Worm (Caenorhabditis elegans) whole organism, young adult: ENCODE measurements around the gene irld-47.

Source experiments
- B0336.3 ChIP-seq: fragments of 200-800 bp; sonication (Bioruptor generic); IDR thresholded peaks from 2 replicates; pipeline ENCODE4 v1.3.6; 2022; ENCODE audit warnings: missing genetic modification characterization, missing compliant biosample characterization
- C06A6.2 ChIP-seq: fragments of 200-800 bp; sonication (Bioruptor generic); conservative IDR thresholded peaks from 2 replicates; pipeline ENCODE4 v1.3.6; 2022; ENCODE audit warnings: missing genetic modification characterization, missing compliant biosample characterization
- C17E4.6 ChIP-seq: fragments of 200-800 bp; sonication (Bioruptor generic); IDR thresholded peaks from 2 replicates; pipeline ENCODE4 v1.3.6; 2022; ENCODE audit warnings: missing genetic modification reagents, missing genetic modification characterization, missing compliant biosample characterization
- D2030.7 ChIP-seq: fragments of 200-800 bp; sonication (Bioruptor generic); IDR thresholded peaks from 2 replicates; pipeline ENCODE4 v1.3.6; 2022; ENCODE audit warnings: missing genetic modification reagents, missing genetic modification characterization, missing compliant biosample characterization
- F23B12.7 ChIP-seq: sonication (generic microtip); optimal IDR thresholded peaks from 2 replicates; lab custom pipeline; 2017; ENCODE audit warnings: missing genetic modification characterization, mild to moderate bottlenecking, missing compliant biosample characterization, antibody characterized with exemption, moderate library complexity; ENCODE audit not compliant: insufficient read depth
- F55B11.4 ChIP-seq: sonication (generic microtip); optimal IDR thresholded peaks from 2 replicates; lab custom pipeline; 2016; ENCODE audit warnings: missing compliant biosample characterization, missing genetic modification characterization, borderline replicate concordance; ENCODE audit not compliant: insufficient read depth
- F57C9.4 ChIP-seq: sonication (generic microtip); optimal IDR thresholded peaks from 2 replicates; lab custom pipeline; 2017; ENCODE audit warnings: mild to moderate bottlenecking, missing genetic modification characterization, missing compliant biosample characterization
- T07F8.4 ChIP-seq: sonication (generic microtip); optimal IDR thresholded peaks from 2 replicates; lab custom pipeline; 2016; ENCODE audit warnings: mild to moderate bottlenecking, missing genetic modification characterization, moderate library complexity, missing compliant biosample characterization
- ZK185.1 ChIP-seq: sonication (generic microtip); optimal IDR thresholded peaks from 2 replicates; lab custom pipeline; 2016; ENCODE audit warnings: mild to moderate bottlenecking, missing genetic modification characterization, missing compliant biosample characterization; ENCODE audit not compliant: poor library complexity, severe bottlenecking
- atf-7 ChIP-seq: sonication (generic microtip); optimal IDR thresholded peaks from 2 replicates; lab custom pipeline; 2017; ENCODE audit warnings: mild to moderate bottlenecking, missing genetic modification characterization, missing compliant biosample characterization
- attf-5 ChIP-seq: fragments of 200-800 bp; sonication (Bioruptor generic); optimal IDR thresholded peaks from 2 replicates; lab custom pipeline; 2018; ENCODE audit warnings: mild to moderate bottlenecking, missing genetic modification characterization, missing compliant biosample characterization
- bed-1 ChIP-seq: fragments of 200-800 bp; sonication (Bioruptor generic); IDR thresholded peaks from 2 replicates; pipeline ENCODE4 v1.3.6; 2022; ENCODE audit warnings: missing genetic modification reagents, missing genetic modification characterization, missing compliant biosample characterization
- cebp-2 ChIP-seq: fragments of 200-800 bp; sonication (Bioruptor generic); IDR thresholded peaks from 2 replicates; pipeline ENCODE4 v1.3.6; 2022; ENCODE audit warnings: missing genetic modification characterization, missing compliant biosample characterization
- ceh-100 ChIP-seq: fragments of 200-800 bp; sonication (Bioruptor generic); IDR thresholded peaks from 2 replicates; pipeline ENCODE4 v1.3.6; 2022; ENCODE audit warnings: missing genetic modification reagents, missing genetic modification characterization, missing compliant biosample characterization
- chd-7 ChIP-seq: sonication (generic microtip); optimal IDR thresholded peaks from 2 replicates; lab custom pipeline; 2016; ENCODE audit warnings: mild to moderate bottlenecking, missing genetic modification characterization, moderate library complexity, missing compliant biosample characterization
- die-1 ChIP-seq: sonication (generic microtip); optimal IDR thresholded peaks from 2 replicates; lab custom pipeline; 2016; ENCODE audit warnings: missing genotype, mild to moderate bottlenecking, missing genetic modification characterization, missing compliant biosample characterization
- dpff-1 ChIP-seq: sonication (generic microtip); optimal IDR thresholded peaks from 2 replicates; lab custom pipeline; 2017; ENCODE audit warnings: mild to moderate bottlenecking, missing genetic modification characterization, missing compliant biosample characterization
- dpl-1 ChIP-seq: fragments of 150-350 bp; optimal IDR thresholded peaks from 2 replicates; lab custom pipeline; 2014; ENCODE audit warnings: missing biosample characterization, missing genetic modification reagents, missing genetic modification characterization
- egl-18 ChIP-seq: fragments of 200-800 bp; sonication (Bioruptor generic); IDR thresholded peaks from 2 replicates; pipeline ENCODE4 v1.3.6; 2022; ENCODE audit warnings: missing genetic modification reagents, missing genetic modification characterization, missing compliant biosample characterization
- egl-44 ChIP-seq: fragments of 200-800 bp; sonication (Bioruptor generic); IDR thresholded peaks from 2 replicates; pipeline ENCODE4 v1.3.6; 2022; ENCODE audit warnings: missing genetic modification reagents, missing genetic modification characterization, missing compliant biosample characterization
- fkh-3 ChIP-seq: sonication (generic microtip); optimal IDR thresholded peaks from 2 replicates; lab custom pipeline; 2016; ENCODE audit warnings: mild to moderate bottlenecking, missing genetic modification characterization, missing compliant biosample characterization
- hlh-26 ChIP-seq: fragments of 200-800 bp; sonication (Bioruptor generic); conservative IDR thresholded peaks from 2 replicates; pipeline ENCODE4 v1.3.6; 2022; ENCODE audit warnings: missing genetic modification reagents, missing genetic modification characterization, missing compliant biosample characterization
- hrde-1 ChIP-seq: sonication (generic microtip); optimal IDR thresholded peaks from 2 replicates; lab custom pipeline; 2016; ENCODE audit warnings: missing genetic modification characterization, mild to moderate bottlenecking, missing compliant biosample characterization, moderate library complexity, missing genotype, missing genetic modification reagents, borderline replicate concordance
- let-607 ChIP-seq, 2 experiments: fragments of 200-800 bp in 1 of 2; sonication (Bioruptor generic) in 1 of 2; sonication (generic microtip) in 1 of 2; optimal IDR thresholded peaks; 2 replicates each; lab custom pipeline; 2016 to 2018; ENCODE audit warnings: mild to moderate bottlenecking in 2 of 2, missing compliant biosample characterization in 2 of 2, missing genetic modification characterization in 2 of 2, moderate library complexity in 2 of 2, missing genotype in 1 of 2
- lin-40 ChIP-seq: sonication (generic microtip); optimal IDR thresholded peaks from 2 replicates; lab custom pipeline; 2016; ENCODE audit warnings: missing genetic modification characterization, mild to moderate bottlenecking, missing compliant biosample characterization, missing genotype, missing genetic modification reagents
- lin-54 ChIP-seq: fragments of 200-800 bp; sonication (Bioruptor generic); optimal IDR thresholded peaks from 2 replicates; lab custom pipeline; 2018; ENCODE audit warnings: mild to moderate bottlenecking, missing genetic modification characterization, missing compliant biosample characterization
- lsy-27 ChIP-seq: sonication (generic microtip); optimal IDR thresholded peaks from 2 replicates; lab custom pipeline; 2017; ENCODE audit warnings: missing genetic modification characterization, mild to moderate bottlenecking, missing compliant biosample characterization, antibody characterized with exemption, missing genotype, borderline replicate concordance; ENCODE audit not compliant: insufficient read depth
- mel-28 ChIP-seq: sonication (generic microtip); optimal IDR thresholded peaks from 2 replicates; lab custom pipeline; 2016; ENCODE audit warnings: borderline replicate concordance, mild to moderate bottlenecking, missing genetic modification characterization, missing compliant biosample characterization
- nhr-80 ChIP-seq: sonication (generic microtip); optimal IDR thresholded peaks from 2 replicates; lab custom pipeline; 2016; ENCODE audit warnings: missing genetic modification characterization, missing compliant biosample characterization
- rcor-1 ChIP-seq: fragments of 200-800 bp; sonication (Bioruptor generic); IDR thresholded peaks from 2 replicates; pipeline ENCODE4 v1.3.6; 2022; ENCODE audit warnings: missing genetic modification reagents, missing genetic modification characterization, missing compliant biosample characterization
- rpc-1 ChIP-seq, 2 experiments: fragments of 150-350 bp in 1 of 2; sonication (generic microtip) in 1 of 2; optimal IDR thresholded peaks; 2 replicates each; lab custom pipeline; 2014 to 2018; ENCODE audit warnings: missing biosample characterization in 1 of 2, missing genetic modification characterization in 1 of 2, missing genetic modification reagents in 1 of 2, missing genotype in 1 of 2
- snpc-1.1 ChIP-seq: sonication (generic microtip); optimal IDR thresholded peaks from 2 replicates; lab custom pipeline; 2017; ENCODE audit warnings: missing genetic modification characterization, mild to moderate bottlenecking, missing compliant biosample characterization, antibody characterized with exemption, moderate library complexity, missing genotype, missing genetic modification reagents; ENCODE audit not compliant: insufficient read depth
- tbx-9 ChIP-seq: sonication (generic microtip); optimal IDR thresholded peaks from 2 replicates; lab custom pipeline; 2016; ENCODE audit warnings: borderline replicate concordance, missing genetic modification characterization, inconsistent platforms, missing compliant biosample characterization
- unc-130 ChIP-seq: sonication (generic microtip); optimal IDR thresholded peaks from 2 replicates; lab custom pipeline; 2016; ENCODE audit warnings: missing genetic modification reagents, missing genetic modification characterization, missing compliant biosample characterization
- unc-62 ChIP-seq: fragments of 150-350 bp; optimal IDR thresholded peaks from 2 replicates; lab custom pipeline; 2014; ENCODE audit warnings: missing biosample characterization, missing genetic modification reagents, missing genetic modification characterization
- ztf-25 ChIP-seq: fragments of 200-800 bp; sonication (Bioruptor generic); IDR thresholded peaks from 2 replicates; pipeline ENCODE4 v1.3.6; 2022; ENCODE audit warnings: missing genetic modification reagents, missing genetic modification characterization, missing compliant biosample characterization
- ztf-26 ChIP-seq: sonication (generic microtip); optimal IDR thresholded peaks from 2 replicates; lab custom pipeline; 2017; ENCODE audit warnings: missing genetic modification characterization, missing compliant biosample characterization

Gene irld-47

DNA sequence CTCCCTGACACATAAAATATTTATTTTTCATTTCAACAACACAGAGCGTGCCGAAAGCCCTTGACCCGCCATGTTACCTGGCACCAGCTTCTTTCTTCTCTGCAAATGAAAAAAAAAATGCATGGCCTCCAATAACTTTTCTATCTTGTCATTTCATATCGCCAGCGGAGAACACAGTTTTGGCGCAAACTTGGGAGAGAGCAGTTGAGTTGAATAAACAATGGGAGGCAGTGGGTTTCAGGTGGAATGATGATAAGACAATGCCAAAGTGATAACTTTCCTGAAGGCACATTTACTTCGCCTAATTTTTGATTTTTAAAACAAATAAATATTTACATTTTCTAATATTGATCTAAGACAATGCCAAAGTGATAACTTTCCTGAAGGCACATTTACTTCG is 21.1 kb downstream of the irld-47 start:
- TF ChIP-seq lsy-27 (tag; lab: Kevin White, UChicago) = no peak
- no peak for TF ChIP-seq ztf-25
- TF ChIP-seq ztf-26 (tag; lab: Kevin White, UChicago) = no peak
- TF ChIP-seq let-607 (tag; optimal IDR thresholded peaks at IDR 0.05; lab: Kevin White, UChicago) = no peak
- TF ChIP-seq ZK185.1 = no peak
- TF ChIP-seq nhr-80 (tag; lab: Kevin White, UChicago) = peak; percentile 57
- TF ChIP-seq, all 124 proteins: peak for 1

DNA sequence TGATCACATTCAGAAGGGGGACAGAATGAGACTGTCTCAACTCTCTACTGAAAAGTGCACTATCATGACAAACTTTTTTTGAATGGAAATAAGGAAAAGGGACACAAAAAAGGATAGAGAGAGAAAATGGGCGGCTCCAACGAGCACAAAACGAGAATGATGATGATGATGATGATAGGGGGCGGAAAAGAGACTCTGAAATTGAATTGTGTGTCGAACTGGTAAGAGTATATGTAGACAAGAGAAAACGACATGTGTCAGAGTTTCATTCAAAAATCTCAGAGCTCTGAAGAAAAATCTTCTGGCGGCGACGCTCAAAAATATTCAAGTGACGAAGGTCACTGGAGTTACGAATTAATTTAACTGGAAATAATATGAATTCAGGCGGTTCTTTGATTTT is 27.1 kb downstream of the irld-47 start:
- TF ChIP-seq lin-54 (GFP tag; lab: Kevin White, UChicago) (no peak), ztf-25 (no peak), F55B11.4 (tag; lab: Kevin White, UChicago) (no peak), snpc-1.1 (tag; lab: Kevin White, UChicago) (no peak), dpl-1 (GFP tag; lab: Kevin White, UChicago) (no peak), F57C9.4 (no peak), D2030.7 (GFP tag; lab: Robert Waterston, UW) (no peak), lsy-27 (tag; lab: Kevin White, UChicago) (no peak), ceh-100 (GFP tag; lab: Robert Waterston, UW) (no peak), T07F8.4 (tag; lab: Kevin White, UChicago) (no peak), B0336.3 (GFP tag; lab: Robert Waterston, UW) (no peak), cebp-2 (GFP tag; lab: Robert Waterston, UW) (no peak), die-1 (tag; lab: Kevin White, UChicago) (no peak), C06A6.2 (GFP tag; lab: Robert Waterston, UW) (no peak), egl-18 (no peak), tbx-9 (tag; lab: Kevin White, UChicago) (no peak), lin-40 (tag; lab: Kevin White, UChicago) (no peak), hlh-26 (GFP tag; lab: Robert Waterston, UW) (no peak)

DNA sequence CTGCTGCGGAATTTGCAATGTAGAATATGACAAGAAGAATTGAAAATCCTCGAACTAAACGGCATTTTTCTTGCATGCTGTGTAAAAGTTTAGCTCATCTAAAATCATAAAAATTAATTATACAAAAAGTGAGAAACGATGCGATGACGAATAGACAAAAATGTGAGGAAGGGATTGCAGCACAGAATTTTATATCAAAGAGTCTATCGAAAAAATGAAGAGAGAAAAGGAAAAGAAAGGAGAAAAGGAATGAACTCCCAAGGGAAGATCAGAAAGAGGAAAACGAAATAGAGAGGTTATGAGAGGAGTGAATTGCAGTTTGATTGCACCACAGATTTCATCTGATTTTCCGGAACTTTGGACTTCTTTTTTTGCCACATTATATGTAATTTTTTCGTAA is 28.1 kb downstream of the irld-47 start, which contains the start of gene glr-4:
glr-4 (minus strand) TSS at position 101 of the 400 bp plus-strand sequence.
- TF ChIP-seq unc-130 = no peak
- no peak for TF ChIP-seq rcor-1
- TF ChIP-seq hrde-1 (tag; lab: Kevin White, UChicago) = no peak
- no peak for TF ChIP-seq atf-7 (tag; lab: Kevin White, UChicago)
- no peak for TF ChIP-seq attf-5 (GFP tag; lab: Kevin White, UChicago)
- no peak for TF ChIP-seq C17E4.6
- TF ChIP-seq egl-44 (GFP tag; lab: Robert Waterston, UW) = no peak
- TF ChIP-seq unc-62 (GFP tag; lab: Kevin White, UChicago) = no peak
- TF ChIP-seq ZK185.1 = no peak
- TF ChIP-seq chd-7 = no peak
- TF ChIP-seq F23B12.7 (tag; lab: Kevin White, UChicago) = no peak
- no peak for TF ChIP-seq mel-28 (tag; lab: Kevin White, UChicago)
- TF ChIP-seq rpc-1 (optimal IDR thresholded peaks at IDR 0.05; lab: Kevin White, UChicago) = no peak
- no peak for TF ChIP-seq rpc-1 (tag; optimal IDR thresholded peaks at IDR 0.05; lab: Kevin White, UChicago)
- no peak for TF ChIP-seq ceh-100 (GFP tag; lab: Robert Waterston, UW)
- TF ChIP-seq bed-1 (GFP tag; lab: Robert Waterston, UW) = no peak
- no peak for TF ChIP-seq dpff-1 (tag; lab: Kevin White, UChicago)
- no peak for TF ChIP-seq fkh-3 (tag; lab: Kevin White, UChicago)
